Fruit fly (Drosophila melanogaster): ENCODE data around the gene CG33523.

DNA sequence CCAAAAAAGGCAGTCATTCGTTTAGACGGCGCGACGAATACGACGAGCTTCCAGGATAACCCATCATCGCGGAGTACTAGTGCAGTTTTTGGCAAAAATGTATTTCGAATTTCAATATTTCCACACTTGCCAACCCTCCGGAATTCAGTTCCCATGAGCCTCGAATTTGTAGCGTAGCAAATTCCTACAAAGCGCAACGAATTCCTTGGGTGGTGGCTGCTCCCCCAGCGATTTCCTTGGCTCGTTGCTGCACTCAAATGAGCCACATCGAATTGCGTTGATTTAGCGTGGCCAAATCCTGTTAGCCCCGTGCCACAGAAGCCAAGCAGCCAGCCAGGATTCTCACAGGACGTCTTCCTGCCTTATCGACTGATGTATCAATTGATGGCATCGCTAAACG is 38.9 kb upstream of the CG33523 start:
- TF ChIP-seq Clk (GFP tag; optimal IDR thresholded peaks at IDR 0.05) (no peak), CG11617 (GFP tag; optimal IDR thresholded peaks at IDR 0.05) (no peak), ovo (GFP tag; optimal IDR thresholded peaks at IDR 0.05) (no peak), Hr96 (GFP tag; optimal IDR thresholded peaks at IDR 0.05) (no peak), bab1 (GFP tag; optimal IDR thresholded peaks at IDR 0.05) (no peak), CG12768 (GFP tag; optimal IDR thresholded peaks at IDR 0.05) (no peak), Mnt (GFP tag; optimal IDR thresholded peaks at IDR 0.05) (no peak), CG1620 (GFP tag; optimal IDR thresholded peaks at IDR 0.05) (no peak), CG33017 (tag; optimal IDR thresholded peaks at IDR 0.05) (no peak), CG5204 (GFP tag; optimal IDR thresholded peaks at IDR 0.05) (no peak)
